Worm (Caenorhabditis elegans) whole organism, L2 larva: Measurements from ENCODE around the gene C49F8.14.
A peak's percentile ranks its signal among the peaks of the same experiment; 100 is the strongest.

ENCODE experiments used
- C34F6.9 ChIP-seq: fragments of 150-350 bp; optimal IDR thresholded peaks from 2 replicates; lab custom pipeline; 2014; ENCODE audit warnings: missing biosample characterization, missing genetic modification characterization
- F13H6.1 ChIP-seq: sonication (generic microtip); optimal IDR thresholded peaks from 2 replicates; lab custom pipeline; 2016; ENCODE audit warnings: missing genetic modification characterization, missing compliant biosample characterization
- R02D3.7 ChIP-seq: fragments of 150-350 bp; optimal IDR thresholded peaks from 2 replicates; lab custom pipeline; 2014; ENCODE audit warnings: missing biosample characterization, missing genetic modification characterization
- Y55F3AM.14 ChIP-seq: fragments of 200-800 bp; sonication (Bioruptor generic); optimal IDR thresholded peaks from 2 replicates; lab custom pipeline; 2018; ENCODE audit warnings: mild to moderate bottlenecking, missing genetic modification characterization, missing compliant biosample characterization
- alr-1 ChIP-seq: fragments of 150-350 bp; optimal IDR thresholded peaks from 2 replicates; lab custom pipeline; 2014; ENCODE audit warnings: missing biosample characterization, missing genetic modification characterization
- aly-2 ChIP-seq: fragments of 150-350 bp; optimal IDR thresholded peaks from 2 replicates; lab custom pipeline; 2014; ENCODE audit warnings: missing biosample characterization, missing genetic modification characterization
- ama-1 ChIP-seq: fragments of 150-350 bp; optimal IDR thresholded peaks from 2 replicates; lab custom pipeline; 2018; ENCODE audit warnings: inconsistent platforms
- blmp-1 ChIP-seq: sonication (generic microtip); optimal IDR thresholded peaks from 2 replicates; lab custom pipeline; 2017; ENCODE audit warnings: missing genetic modification characterization, mild to moderate bottlenecking, missing compliant biosample characterization, antibody characterized with exemption, moderate library complexity; ENCODE audit not compliant: insufficient read depth
- ceh-16 ChIP-seq: fragments of 150-350 bp; optimal IDR thresholded peaks from 2 replicates; lab custom pipeline; 2014; ENCODE audit warnings: missing biosample characterization, missing genetic modification characterization
- ceh-82 ChIP-seq: fragments of 150-350 bp; optimal IDR thresholded peaks from 2 replicates; lab custom pipeline; 2014; ENCODE audit warnings: missing biosample characterization, missing genetic modification characterization
- crh-2 ChIP-seq: sonication (generic microtip); optimal IDR thresholded peaks from 2 replicates; lab custom pipeline; 2017; ENCODE audit warnings: missing biosample characterization, missing genetic modification characterization
- dmd-4 ChIP-seq: sonication (generic microtip); optimal IDR thresholded peaks from 2 replicates; lab custom pipeline; 2017; ENCODE audit warnings: missing biosample characterization, missing genetic modification characterization
- egl-27 ChIP-seq: sonication (generic microtip); optimal IDR thresholded peaks from 3 replicates; lab custom pipeline; 2017; ENCODE audit warnings: missing biosample characterization, missing genetic modification reagents, missing genetic modification characterization
- elt-1 ChIP-seq: fragments of 150-350 bp; optimal IDR thresholded peaks from 2 replicates; lab custom pipeline; 2014; ENCODE audit warnings: missing biosample characterization, missing genetic modification characterization
- elt-3 ChIP-seq: sonication (generic microtip); optimal IDR thresholded peaks from 2 replicates; lab custom pipeline; 2017; ENCODE audit warnings: missing biosample characterization, missing genetic modification characterization
- fos-1 ChIP-seq: fragments of 150-350 bp; optimal IDR thresholded peaks from 2 replicates; lab custom pipeline; 2014; ENCODE audit warnings: missing biosample characterization, missing genetic modification characterization
- gmeb-1 ChIP-seq: fragments of 150-350 bp; optimal IDR thresholded peaks from 2 replicates; lab custom pipeline; 2014; ENCODE audit warnings: missing biosample characterization, missing genetic modification characterization
- lin-11 ChIP-seq: fragments of 150-350 bp; sonication (generic microtip); optimal IDR thresholded peaks from 2 replicates; lab custom pipeline; 2014; ENCODE audit warnings: missing biosample characterization, missing genetic modification characterization, inconsistent platforms, mixed read lengths
- lin-39 ChIP-seq: fragments of 150-350 bp; optimal IDR thresholded peaks from 2 replicates; lab custom pipeline; 2014; ENCODE audit warnings: missing biosample characterization, missing genetic modification reagents, missing genetic modification characterization
- lsy-2 ChIP-seq, 2 experiments: fragments of 150-350 bp in 1 of 2; sonication (generic microtip) in 1 of 2; optimal IDR thresholded peaks; 2 replicates each; lab custom pipeline; 2014 to 2017; ENCODE audit warnings: missing biosample characterization in 2 of 2, missing genetic modification characterization in 2 of 2
- mab-5 ChIP-seq: fragments of 150-350 bp; optimal IDR thresholded peaks from 2 replicates; lab custom pipeline; 2014; ENCODE audit warnings: missing biosample characterization, missing genetic modification characterization
- mbf-1 ChIP-seq: sonication (generic microtip); optimal IDR thresholded peaks from 2 replicates; lab custom pipeline; 2017; ENCODE audit warnings: missing biosample characterization, missing genetic modification characterization
- mdl-1 ChIP-seq, 2 experiments: fragments of 150-350 bp in 1 of 2; sonication (generic microtip) in 1 of 2; optimal IDR thresholded peaks; 2 replicates each; lab custom pipeline; 2017; ENCODE audit warnings: missing biosample characterization in 2 of 2, missing genetic modification characterization in 2 of 2
- nhr-10 ChIP-seq: sonication (generic microtip); optimal IDR thresholded peaks from 2 replicates; lab custom pipeline; 2017; ENCODE audit warnings: missing biosample characterization, missing genetic modification characterization
- nhr-11 ChIP-seq: fragments of 150-350 bp; optimal IDR thresholded peaks from 2 replicates; lab custom pipeline; 2014; ENCODE audit warnings: missing biosample characterization, missing genetic modification characterization
- nhr-12 ChIP-seq: fragments of 150-350 bp; optimal IDR thresholded peaks from 2 replicates; lab custom pipeline; 2014; ENCODE audit warnings: missing biosample characterization, missing genetic modification characterization
- nhr-129 ChIP-seq: fragments of 150-350 bp; optimal IDR thresholded peaks from 2 replicates; lab custom pipeline; 2014; ENCODE audit warnings: missing biosample characterization, missing genetic modification characterization
- nhr-21 ChIP-seq: fragments of 150-350 bp; optimal IDR thresholded peaks from 2 replicates; lab custom pipeline; 2014; ENCODE audit warnings: missing biosample characterization, missing genetic modification characterization
- nhr-237 ChIP-seq: fragments of 150-350 bp; optimal IDR thresholded peaks from 2 replicates; lab custom pipeline; 2014; ENCODE audit warnings: missing biosample characterization, missing genetic modification characterization
- nhr-25 ChIP-seq: fragments of 150-350 bp; sonication (generic microtip); optimal IDR thresholded peaks from 3 replicates; lab custom pipeline; 2014; ENCODE audit warnings: missing biosample characterization, missing genetic modification characterization
- nhr-6 ChIP-seq: fragments of 150-350 bp; optimal IDR thresholded peaks from 2 replicates; lab custom pipeline; 2014; ENCODE audit warnings: missing biosample characterization, missing genetic modification characterization
- nhr-77 ChIP-seq: fragments of 150-350 bp; optimal IDR thresholded peaks from 2 replicates; lab custom pipeline; 2014; ENCODE audit warnings: missing biosample characterization, missing genetic modification characterization
- peb-1 ChIP-seq: fragments of 150-350 bp; optimal IDR thresholded peaks from 2 replicates; lab custom pipeline; 2014; ENCODE audit warnings: missing biosample characterization, missing genetic modification characterization
- sem-4 ChIP-seq: fragments of 150-350 bp; optimal IDR thresholded peaks from 2 replicates; lab custom pipeline; 2014; ENCODE audit warnings: missing biosample characterization, missing genetic modification reagents, missing genetic modification characterization
- skn-1 ChIP-seq: sonication (generic microtip); optimal IDR thresholded peaks from 2 replicates; lab custom pipeline; 2017; ENCODE audit warnings: missing biosample characterization, missing genetic modification characterization
- sma-3 ChIP-seq: sonication (generic microtip); optimal IDR thresholded peaks from 2 replicates; lab custom pipeline; 2016; ENCODE audit warnings: missing genetic modification reagents, missing genetic modification characterization, missing compliant biosample characterization
- sma-9 ChIP-seq, 2 experiments: fragments of 150-350 bp in 1 of 2; sonication (generic microtip) in 1 of 2; optimal IDR thresholded peaks; 2 replicates each; lab custom pipeline; 2014 to 2016; ENCODE audit warnings: missing genetic modification characterization in 2 of 2, mild to moderate bottlenecking in 1 of 2, missing biosample characterization in 1 of 2, missing compliant biosample characterization in 1 of 2, missing genetic modification reagents in 1 of 2, moderate library complexity in 1 of 2
- snpc-4 ChIP-seq: fragments of 150-350 bp; optimal IDR thresholded peaks from 2 replicates; lab custom pipeline; 2014; ENCODE audit warnings: missing biosample characterization, missing genetic modification characterization
- unc-55 ChIP-seq: fragments of 150-350 bp; sonication (generic microtip); optimal IDR thresholded peaks from 3 replicates; lab custom pipeline; 2014; ENCODE audit warnings: missing biosample characterization, missing genetic modification reagents, missing genetic modification characterization
- unc-62 ChIP-seq: fragments of 150-350 bp; optimal IDR thresholded peaks from 2 replicates; lab custom pipeline; 2014; ENCODE audit warnings: missing biosample characterization, missing genetic modification reagents, missing genetic modification characterization
- zag-1 ChIP-seq: fragments of 150-350 bp; optimal IDR thresholded peaks from 2 replicates; lab custom pipeline; 2014; ENCODE audit warnings: missing biosample characterization, missing genetic modification characterization
- ztf-11 ChIP-seq: sonication (generic microtip); optimal IDR thresholded peaks from 2 replicates; lab custom pipeline; 2017; ENCODE audit warnings: missing biosample characterization, missing genetic modification characterization
- ztf-4 ChIP-seq: fragments of 150-350 bp; optimal IDR thresholded peaks from 2 replicates; lab custom pipeline; 2014; ENCODE audit warnings: missing biosample characterization, missing genetic modification characterization

Gene C49F8.14

ce11 chrX:13362486-13362885 is 14.3 kb downstream of the C49F8.14 start, which contains the start of gene C49F8.15:
C49F8.15 (minus strand) TSS chrX:13362586.
- no peak for TF ChIP-seq aly-2
- no peak for TF ChIP-seq nhr-6 (tag; lab: Kevin White, UChicago)
- no peak for TF ChIP-seq egl-27 (tag; lab: Kevin White, UChicago)
- TF ChIP-seq zag-1 (tag; lab: Kevin White, UChicago) = no peak
- TF ChIP-seq R02D3.7 (tag; lab: Kevin White, UChicago) = no peak
- no peak for TF ChIP-seq ceh-82
- no peak for TF ChIP-seq elt-3
- TF ChIP-seq lin-39 (tag; lab: Kevin White, UChicago) = no peak
- no peak for TF ChIP-seq nhr-237 (tag; lab: Kevin White, UChicago)
- no peak for TF ChIP-seq mab-5 (tag; lab: Kevin White, UChicago)
- no peak for TF ChIP-seq F13H6.1
- TF ChIP-seq nhr-21 (tag; lab: Kevin White, UChicago) = no peak
- TF ChIP-seq fos-1 (tag; lab: Kevin White, UChicago) = no peak
- TF ChIP-seq mbf-1 (tag; lab: Kevin White, UChicago) = no peak
- no peak for TF ChIP-seq sma-3
- no peak for TF ChIP-seq nhr-11
- TF ChIP-seq sem-4 (tag; lab: Kevin White, UChicago) = no peak
- no peak for TF ChIP-seq nhr-10 (tag; lab: Kevin White, UChicago)
- TF ChIP-seq blmp-1 (tag; lab: Kevin White, UChicago) = no peak
- no peak for TF ChIP-seq unc-55 (GFP tag; lab: Kevin White, UChicago)

- TF ChIP-seq sma-3 = peak; percentile 38
- no peak for TF ChIP-seq nhr-21 (tag; lab: Kevin White, UChicago)
- peak; percentile 82 for TF ChIP-seq fos-1 (tag; lab: Kevin White, UChicago)
- TF ChIP-seq crh-2 (tag; lab: Kevin White, UChicago) = peak; percentile 54
- no peak for TF ChIP-seq ztf-11 (tag; lab: Kevin White, UChicago)
- no peak for TF ChIP-seq blmp-1 (tag; lab: Kevin White, UChicago)
- peak; percentile 96 for TF ChIP-seq sma-9 (GFP tag; optimal IDR thresholded peaks at IDR 0.05; lab: Kevin White, UChicago)
- no peak for TF ChIP-seq sma-9 (tag; optimal IDR thresholded peaks at IDR 0.05; lab: Kevin White, UChicago)
- no peak for TF ChIP-seq R02D3.7 (tag; lab: Kevin White, UChicago)
- TF ChIP-seq nhr-129 (tag; lab: Kevin White, UChicago) = peak; percentile 29
- no peak for TF ChIP-seq sem-4 (tag; lab: Kevin White, UChicago)
- TF ChIP-seq F13H6.1 = peak; percentile 33
These were observed 16.1 kb downstream of the C49F8.14 start for ce11 chrX:13360632-13361031.

- TF ChIP-seq nhr-21 (tag; lab: Kevin White, UChicago) (peak; percentile 33), egl-27 (tag; lab: Kevin White, UChicago) (no peak), sma-9 (GFP tag; optimal IDR thresholded peaks at IDR 0.05; lab: Kevin White, UChicago) (peak; percentile 87), sma-9 (tag; optimal IDR thresholded peaks at IDR 0.05; lab: Kevin White, UChicago) (no peak), ama-1 (lab: Kevin White, UChicago) (no peak), ztf-11 (tag; lab: Kevin White, UChicago) (no peak), sem-4 (tag; lab: Kevin White, UChicago) (no peak), crh-2 (tag; lab: Kevin White, UChicago) (peak; percentile 79), F13H6.1 (peak; percentile 0), mab-5 (tag; lab: Kevin White, UChicago) (no peak), mbf-1 (tag; lab: Kevin White, UChicago) (no peak), lin-39 (tag; lab: Kevin White, UChicago) (no peak), peb-1 (tag; lab: Kevin White, UChicago) (no peak), C34F6.9 (tag; lab: Kevin White, UChicago) (no peak), blmp-1 (tag; lab: Kevin White, UChicago) (peak; percentile 35), fos-1 (tag; lab: Kevin White, UChicago) (no peak), Y55F3AM.14 (GFP tag; lab: Kevin White, UChicago) (no peak), elt-3 (no peak), elt-1 (tag; lab: Kevin White, UChicago) (no peak), dmd-4 (no peak), ceh-82 (no peak), nhr-6 (tag; lab: Kevin White, UChicago) (no peak), skn-1 (no peak), ceh-16 (no peak), mdl-1 (tag; optimal IDR thresholded peaks at IDR 0.05; lab: Kevin White, UChicago) (peak in 1 of 2 experiments; percentile 0), nhr-25 (peak; percentile 40), nhr-77 (tag; lab: Kevin White, UChicago) (no peak), snpc-4 (tag; lab: Kevin White, UChicago) (no peak), ztf-4 (tag; lab: Kevin White, UChicago) (no peak), unc-62 (no peak), unc-55 (GFP tag; lab: Kevin White, UChicago) (no peak), alr-1 (tag; lab: Kevin White, UChicago) (no peak), gmeb-1 (tag; lab: Kevin White, UChicago) (no peak), lsy-2 (tag; optimal IDR thresholded peaks at IDR 0.05; lab: Kevin White, UChicago) (peak in 1 of 2 experiments; percentile 15), sma-3 (peak; percentile 15), nhr-12 (tag; lab: Kevin White, UChicago) (no peak), lin-11 (tag; lab: Kevin White, UChicago) (no peak), nhr-129 (tag; lab: Kevin White, UChicago) (peak; percentile 39)
These were observed 16.9 kb downstream of the C49F8.14 start for ce11 chrX:13359800-13360199.
